Fruit fly (Drosophila melanogaster) whole organism, embryonic: ENCODE results near the gene CG15772.

Experiments used
- CG13123 ChIP-seq: fragments of 200-800 bp; sonication (Bioruptor generic); optimal IDR thresholded peaks from 2 replicates; lab custom pipeline; 2016; ENCODE audit warnings: missing biosample characterization, missing genetic modification characterization
- CG4707 ChIP-seq: fragments of 200-800 bp; sonication (Bioruptor generic); optimal IDR thresholded peaks from 2 replicates; lab custom pipeline; 2018; ENCODE audit warnings: missing biosample characterization, mild to moderate bottlenecking, missing genetic modification characterization, moderate library complexity
- CG5180 ChIP-seq: fragments of 200-800 bp; sonication (Bioruptor generic); optimal IDR thresholded peaks from 3 replicates; lab custom pipeline; 2017; ENCODE audit warnings: missing biosample characterization, missing genetic modification characterization, mild to moderate bottlenecking, moderate library complexity, missing genetic modification reagents
- HHEX ChIP-seq: fragments of 200-800 bp; sonication (Bioruptor generic); optimal IDR thresholded peaks from 3 replicates; lab custom pipeline; 2017; ENCODE audit warnings: missing biosample characterization, mild to moderate bottlenecking, missing genetic modification characterization, missing genetic modification reagents
- Usf ChIP-seq: fragments of 200-800 bp; sonication (Bioruptor generic); optimal IDR thresholded peaks from 2 replicates; lab custom pipeline; 2017; ENCODE audit warnings: missing genotype, missing biosample characterization, missing genetic modification characterization
- br ChIP-seq: fragments of >200 bp; optimal IDR thresholded peaks from 2 replicates; lab custom pipeline; 2017
- corto ChIP-seq: fragments of 200-800 bp; sonication (Bioruptor generic); optimal IDR thresholded peaks from 2 replicates; lab custom pipeline; 2016; ENCODE audit warnings: missing biosample characterization, mild to moderate bottlenecking, missing genetic modification characterization, moderate library complexity
- croc ChIP-seq: fragments of 200-800 bp; sonication (Bioruptor generic); conservative IDR thresholded peaks from 3 replicates; pipeline ENCODE4 v1.3.6; 2022; ENCODE audit warnings: missing biosample characterization, missing genetic modification characterization
- lov ChIP-seq, 2 experiments: fragments of 200-800 bp in 1 of 2; fragments of >200 bp in 1 of 2; sonication (Bioruptor generic) in 1 of 2; IDR thresholded peaks in 1 of 2; optimal IDR thresholded peaks in 1 of 2; 2 replicates in 1 of 2; 3 replicates in 1 of 2; pipeline versions ENCODE4 v1.3.6 to Lab custom; 2017 to 2022; ENCODE audit warnings: missing biosample characterization in 1 of 2, missing genetic modification characterization in 1 of 2
- onecut ChIP-seq: fragments of 200-800 bp; sonication (Bioruptor generic); IDR thresholded peaks from 2 replicates; pipeline ENCODE4 v1.3.6; 2022; ENCODE audit warnings: missing biosample characterization, missing genetic modification characterization

- TF ChIP-seq br (lab: Kevin White, UChicago) (no peak), CG13123 (GFP tag; lab: Kevin White, UChicago) (no peak), HHEX (GFP tag; lab: Kevin White, UChicago) (no peak), Usf (GFP tag; lab: Kevin White, UChicago) (no peak), corto (GFP tag; lab: Kevin White, UChicago) (no peak), CG5180 (GFP tag; lab: Kevin White, UChicago) (no peak), CG4707 (no peak), onecut (no peak), croc (GFP tag; lab: Robert Waterston, UW) (no peak), lov (optimal IDR thresholded peaks at IDR 0.05; lab: Kevin White, UChicago) (no peak), lov (GFP tag; IDR thresholded peaks at IDR 0.05; lab: Robert Waterston, UW) (no peak)
These were observed 28.5 kb upstream of the CG15772 start for dm6 chrX:5723577-5723976.
